Worm (Caenorhabditis elegans) whole organism, young adult: ENCODE measurements around the gene zak-1.

Source experiments
- B0261.1 ChIP-seq: sonication (generic microtip); optimal IDR thresholded peaks from 2 replicates; lab custom pipeline; 2016; ENCODE audit warnings: mild to moderate bottlenecking, missing genetic modification characterization, moderate library complexity, missing compliant biosample characterization
- B0336.3 ChIP-seq: fragments of 200-800 bp; sonication (Bioruptor generic); IDR thresholded peaks from 2 replicates; pipeline ENCODE4 v1.3.6; 2022; ENCODE audit warnings: missing genetic modification characterization, missing compliant biosample characterization
- C06A6.2 ChIP-seq: fragments of 200-800 bp; sonication (Bioruptor generic); conservative IDR thresholded peaks from 2 replicates; pipeline ENCODE4 v1.3.6; 2022; ENCODE audit warnings: missing genetic modification characterization, missing compliant biosample characterization
- C17E4.6 ChIP-seq: fragments of 200-800 bp; sonication (Bioruptor generic); IDR thresholded peaks from 2 replicates; pipeline ENCODE4 v1.3.6; 2022; ENCODE audit warnings: missing genetic modification reagents, missing genetic modification characterization, missing compliant biosample characterization
- D2030.7 ChIP-seq: fragments of 200-800 bp; sonication (Bioruptor generic); IDR thresholded peaks from 2 replicates; pipeline ENCODE4 v1.3.6; 2022; ENCODE audit warnings: missing genetic modification reagents, missing genetic modification characterization, missing compliant biosample characterization
- F23B12.7 ChIP-seq: sonication (generic microtip); optimal IDR thresholded peaks from 2 replicates; lab custom pipeline; 2017; ENCODE audit warnings: missing genetic modification characterization, mild to moderate bottlenecking, missing compliant biosample characterization, antibody characterized with exemption, moderate library complexity; ENCODE audit not compliant: insufficient read depth
- F33H1.4 ChIP-seq: fragments of 200-800 bp; sonication (Bioruptor generic); IDR thresholded peaks from 2 replicates; pipeline ENCODE4 v1.3.6; 2022; ENCODE audit warnings: missing genetic modification reagents, missing genetic modification characterization, missing compliant biosample characterization
- F37B4.10 ChIP-seq: fragments of 200-800 bp; sonication (Bioruptor generic); IDR thresholded peaks from 2 replicates; pipeline ENCODE4 v1.3.6; 2022; ENCODE audit warnings: missing genetic modification characterization, missing compliant biosample characterization
- F39B2.1 ChIP-seq: fragments of 200-800 bp; sonication (Bioruptor generic); IDR thresholded peaks from 2 replicates; pipeline ENCODE4 v1.3.6; 2022; ENCODE audit warnings: missing genetic modification reagents, missing genetic modification characterization, missing compliant biosample characterization
- K12H6.12 ChIP-seq: fragments of 200-800 bp; sonication (Bioruptor generic); optimal IDR thresholded peaks from 2 replicates; lab custom pipeline; 2018; ENCODE audit warnings: mild to moderate bottlenecking, missing genetic modification characterization, missing compliant biosample characterization
- Y53G8AR.9 ChIP-seq: fragments of 200-800 bp; sonication (Bioruptor generic); conservative IDR thresholded peaks from 2 replicates; pipeline ENCODE4 v1.3.6; 2022; ENCODE audit warnings: missing genetic modification reagents, missing genetic modification characterization, missing compliant biosample characterization
- Y56A3A.18 ChIP-seq: fragments of 200-800 bp; sonication (Bioruptor generic); IDR thresholded peaks from 2 replicates; pipeline ENCODE4 v1.3.6; 2022; ENCODE audit warnings: missing genetic modification reagents, missing genetic modification characterization, missing compliant biosample characterization
- Y67H2A.10 ChIP-seq: fragments of 200-800 bp; sonication (Bioruptor generic); conservative IDR thresholded peaks from 2 replicates; pipeline ENCODE4 v1.3.6; 2022; ENCODE audit warnings: missing genetic modification reagents, missing genetic modification characterization, missing compliant biosample characterization
- Y79H2A.3 ChIP-seq: fragments of 200-800 bp; sonication (Bioruptor generic); conservative IDR thresholded peaks from 2 replicates; pipeline ENCODE4 v1.3.6; 2022; ENCODE audit warnings: missing genetic modification reagents, missing genetic modification characterization, missing compliant biosample characterization
- aptf-2 ChIP-seq: fragments of 200-800 bp; sonication (Bioruptor generic); conservative IDR thresholded peaks from 2 replicates; pipeline ENCODE4 v1.3.6; 2022; ENCODE audit warnings: missing genetic modification reagents, missing genetic modification characterization, missing compliant biosample characterization
- athp-1 ChIP-seq: sonication (generic microtip); optimal IDR thresholded peaks from 2 replicates; lab custom pipeline; 2017; ENCODE audit warnings: mild to moderate bottlenecking, missing genetic modification characterization, missing compliant biosample characterization
- ccch-3 ChIP-seq: fragments of 200-800 bp; sonication (Bioruptor generic); optimal IDR thresholded peaks from 2 replicates; lab custom pipeline; 2018; ENCODE audit warnings: mild to moderate bottlenecking, missing genetic modification characterization, missing compliant biosample characterization
- cebp-1 ChIP-seq, 2 experiments: fragments of 200-800 bp in 1 of 2; sonication (Bioruptor generic) in 1 of 2; sonication (generic microtip) in 1 of 2; IDR thresholded peaks in 1 of 2; optimal IDR thresholded peaks in 1 of 2; 2 replicates each; pipeline versions ENCODE4 v1.3.6 to Lab custom; 2017 to 2022; ENCODE audit warnings: missing compliant biosample characterization in 2 of 2, missing genetic modification characterization in 2 of 2, mild to moderate bottlenecking in 1 of 2, missing genetic modification reagents in 1 of 2, moderate library complexity in 1 of 2
- cebp-2 ChIP-seq: fragments of 200-800 bp; sonication (Bioruptor generic); IDR thresholded peaks from 2 replicates; pipeline ENCODE4 v1.3.6; 2022; ENCODE audit warnings: missing genetic modification characterization, missing compliant biosample characterization
- chd-7 ChIP-seq: sonication (generic microtip); optimal IDR thresholded peaks from 2 replicates; lab custom pipeline; 2016; ENCODE audit warnings: mild to moderate bottlenecking, missing genetic modification characterization, moderate library complexity, missing compliant biosample characterization
- dox-1 ChIP-seq: fragments of 200-800 bp; sonication (Bioruptor generic); IDR thresholded peaks from 2 replicates; pipeline ENCODE4 v1.3.6; 2022; ENCODE audit warnings: missing genetic modification reagents, missing genetic modification characterization, missing compliant biosample characterization
- dpff-1 ChIP-seq: sonication (generic microtip); optimal IDR thresholded peaks from 2 replicates; lab custom pipeline; 2017; ENCODE audit warnings: mild to moderate bottlenecking, missing genetic modification characterization, missing compliant biosample characterization
- egl-18 ChIP-seq: fragments of 200-800 bp; sonication (Bioruptor generic); IDR thresholded peaks from 2 replicates; pipeline ENCODE4 v1.3.6; 2022; ENCODE audit warnings: missing genetic modification reagents, missing genetic modification characterization, missing compliant biosample characterization
- egl-44 ChIP-seq: fragments of 200-800 bp; sonication (Bioruptor generic); IDR thresholded peaks from 2 replicates; pipeline ENCODE4 v1.3.6; 2022; ENCODE audit warnings: missing genetic modification reagents, missing genetic modification characterization, missing compliant biosample characterization
- ets-4 ChIP-seq: fragments of 200-800 bp; sonication (Bioruptor generic); optimal IDR thresholded peaks from 2 replicates; lab custom pipeline; 2018; ENCODE audit warnings: mild to moderate bottlenecking, missing genetic modification characterization, missing compliant biosample characterization
- hmg-1.2 ChIP-seq: fragments of 200-800 bp; sonication (Bioruptor generic); IDR thresholded peaks from 2 replicates; pipeline ENCODE4 v1.3.6; 2022; ENCODE audit warnings: missing genetic modification reagents, missing genetic modification characterization, missing compliant biosample characterization
- lin-26 ChIP-seq: fragments of 200-800 bp; sonication (Bioruptor generic); IDR thresholded peaks from 2 replicates; pipeline ENCODE4 v1.3.6; 2022; ENCODE audit warnings: missing genetic modification reagents, missing genetic modification characterization, missing compliant biosample characterization
- lin-54 ChIP-seq: fragments of 200-800 bp; sonication (Bioruptor generic); optimal IDR thresholded peaks from 2 replicates; lab custom pipeline; 2018; ENCODE audit warnings: mild to moderate bottlenecking, missing genetic modification characterization, missing compliant biosample characterization
- lir-1 ChIP-seq: fragments of 200-800 bp; sonication (Bioruptor generic); conservative IDR thresholded peaks from 2 replicates; pipeline ENCODE4 v1.3.6; 2022; ENCODE audit warnings: missing genetic modification reagents, missing genetic modification characterization, missing compliant biosample characterization
- madf-10 ChIP-seq: sonication (generic microtip); optimal IDR thresholded peaks from 2 replicates; lab custom pipeline; 2016; ENCODE audit warnings: mild to moderate bottlenecking, missing genetic modification characterization, missing compliant biosample characterization
- madf-6 ChIP-seq: fragments of 200-800 bp; sonication (Bioruptor generic); IDR thresholded peaks from 2 replicates; pipeline ENCODE4 v1.3.6; 2022; ENCODE audit warnings: missing genetic modification reagents, missing genetic modification characterization, missing compliant biosample characterization
- madf-8 ChIP-seq: fragments of 200-800 bp; sonication (Bioruptor generic); conservative IDR thresholded peaks from 2 replicates; pipeline ENCODE4 v1.3.6; 2022; ENCODE audit warnings: missing genetic modification reagents, missing genetic modification characterization, missing compliant biosample characterization
- mcd-1 ChIP-seq: fragments of 200-800 bp; sonication (Bioruptor generic); IDR thresholded peaks from 2 replicates; pipeline ENCODE4 v1.3.6; 2022; ENCODE audit warnings: missing genetic modification reagents, missing genetic modification characterization, missing compliant biosample characterization
- mxl-1 ChIP-seq: sonication (generic microtip); optimal IDR thresholded peaks from 2 replicates; lab custom pipeline; 2016; ENCODE audit warnings: missing genetic modification characterization, missing compliant biosample characterization
- nfya-2 ChIP-seq: fragments of 200-800 bp; sonication (Bioruptor generic); IDR thresholded peaks from 2 replicates; pipeline ENCODE4 v1.3.6; 2022; ENCODE audit warnings: missing genetic modification reagents, missing genetic modification characterization, missing compliant biosample characterization
- nhr-120 ChIP-seq: fragments of 200-800 bp; sonication (Bioruptor generic); IDR thresholded peaks from 2 replicates; pipeline ENCODE4 v1.3.6; 2022; ENCODE audit warnings: missing genetic modification characterization, missing compliant biosample characterization
- nhr-80 ChIP-seq: sonication (generic microtip); optimal IDR thresholded peaks from 2 replicates; lab custom pipeline; 2016; ENCODE audit warnings: missing genetic modification characterization, missing compliant biosample characterization
- nhr-90 ChIP-seq: sonication (generic microtip); optimal IDR thresholded peaks from 2 replicates; lab custom pipeline; 2016; ENCODE audit warnings: missing genotype, mild to moderate bottlenecking, missing genetic modification characterization, missing compliant biosample characterization
- pha-4 ChIP-seq: fragments of 150-350 bp; sonication (generic microtip); optimal IDR thresholded peaks from 2 replicates; lab custom pipeline; 2014; ENCODE audit warnings: missing biosample characterization, missing genetic modification reagents, missing genetic modification characterization
- rcor-1 ChIP-seq: fragments of 200-800 bp; sonication (Bioruptor generic); IDR thresholded peaks from 2 replicates; pipeline ENCODE4 v1.3.6; 2022; ENCODE audit warnings: missing genetic modification reagents, missing genetic modification characterization, missing compliant biosample characterization
- rec-8 ChIP-seq, 2 experiments: sonication (generic microtip); optimal IDR thresholded peaks; 2 replicates each; lab custom pipeline; 2016; ENCODE audit warnings: mild to moderate bottlenecking in 2 of 2, missing genetic modification characterization in 2 of 2, missing genetic modification reagents in 2 of 2, missing genotype in 2 of 2, missing biosample characterization in 1 of 2, missing compliant biosample characterization in 1 of 2, moderate library complexity in 1 of 2
- rpc-1 ChIP-seq, 2 experiments: fragments of 150-350 bp in 1 of 2; sonication (generic microtip) in 1 of 2; optimal IDR thresholded peaks; 2 replicates each; lab custom pipeline; 2014 to 2018; ENCODE audit warnings: missing biosample characterization in 1 of 2, missing genetic modification characterization in 1 of 2, missing genetic modification reagents in 1 of 2, missing genotype in 1 of 2
- snpc-1.1 ChIP-seq: sonication (generic microtip); optimal IDR thresholded peaks from 2 replicates; lab custom pipeline; 2017; ENCODE audit warnings: missing genetic modification characterization, mild to moderate bottlenecking, missing compliant biosample characterization, antibody characterized with exemption, moderate library complexity, missing genotype, missing genetic modification reagents; ENCODE audit not compliant: insufficient read depth
- somi-1 ChIP-seq: fragments of 200-800 bp; sonication (Bioruptor generic); optimal IDR thresholded peaks from 2 replicates; lab custom pipeline; 2018; ENCODE audit warnings: mild to moderate bottlenecking, missing genetic modification characterization, missing compliant biosample characterization
- tbp1 ChIP-seq: fragments of 200-800 bp; sonication (Bioruptor generic); optimal IDR thresholded peaks from 2 replicates; lab custom pipeline; 2018; ENCODE audit warnings: mild to moderate bottlenecking, missing genetic modification characterization, missing compliant biosample characterization
- unc-62 ChIP-seq: fragments of 150-350 bp; optimal IDR thresholded peaks from 2 replicates; lab custom pipeline; 2014; ENCODE audit warnings: missing biosample characterization, missing genetic modification reagents, missing genetic modification characterization
- ztf-22 ChIP-seq: fragments of 200-800 bp; sonication (Bioruptor generic); optimal IDR thresholded peaks from 2 replicates; lab custom pipeline; 2018; ENCODE audit warnings: mild to moderate bottlenecking, missing genetic modification characterization, moderate library complexity, missing compliant biosample characterization
- ztf-3 ChIP-seq: fragments of 200-800 bp; sonication (Bioruptor generic); optimal IDR thresholded peaks from 2 replicates; lab custom pipeline; 2018; ENCODE audit warnings: mild to moderate bottlenecking, missing genetic modification characterization, missing compliant biosample characterization

zak-1 gene

ce11 chrIII:6895166-6895565, 38.6 kb upstream of the zak-1 start:
- TF ChIP-seq mcd-1 (peak; percentile 43; the same call in 1 of the 2 replicates), B0336.3 (GFP tag; lab: Robert Waterston, UW) (peak; percentile 75), aptf-2 (GFP tag; lab: Robert Waterston, UW) (no peak), madf-10 (tag; lab: Kevin White, UChicago) (no peak), F37B4.10 (GFP tag; lab: Robert Waterston, UW) (no peak), unc-62 (GFP tag; lab: Kevin White, UChicago) (peak; percentile 85), dpff-1 (tag; lab: Kevin White, UChicago) (no peak), rcor-1 (GFP tag; lab: Robert Waterston, UW) (no peak), C06A6.2 (GFP tag; lab: Robert Waterston, UW) (0 out of 2 replicates have a peak, but pooled peaks have one; percentile 36), nfya-2 (GFP tag; lab: Robert Waterston, UW) (no peak), madf-6 (GFP tag; lab: Robert Waterston, UW) (peak; percentile 31; the same call in 1 of the 2 replicates), somi-1 (peak; percentile 58), C17E4.6 (GFP tag; lab: Robert Waterston, UW) (no peak), nhr-120 (GFP tag; lab: Robert Waterston, UW) (no peak), rec-8 (tag; optimal IDR thresholded peaks at IDR 0.05; lab: Kevin White, UChicago) (no peak), F39B2.1 (GFP tag; lab: Robert Waterston, UW) (no peak), pha-4 (peak; percentile 20), ztf-3 (GFP tag; lab: Kevin White, UChicago) (no peak), rpc-1 (optimal IDR thresholded peaks at IDR 0.05; lab: Kevin White, UChicago) (no peak), rpc-1 (tag; optimal IDR thresholded peaks at IDR 0.05; lab: Kevin White, UChicago) (no peak), nhr-80 (tag; lab: Kevin White, UChicago) (peak; percentile 94), tbp1 (GFP tag; lab: Kevin White, UChicago) (peak; percentile 54), Y53G8AR.9 (GFP tag; lab: Robert Waterston, UW) (no peak), nhr-90 (tag; lab: Kevin White, UChicago) (no peak), Y56A3A.18 (GFP tag; lab: Robert Waterston, UW) (peak; percentile 72; the same call in 1 of the 2 replicates), snpc-1.1 (tag; lab: Kevin White, UChicago) (no peak), mxl-1 (tag; lab: Kevin White, UChicago) (no peak), hmg-1.2 (peak; percentile 73), ets-4 (peak; percentile 49), chd-7 (tag; lab: Kevin White, UChicago) (peak; percentile 52), K12H6.12 (tag; lab: Kevin White, UChicago) (no peak), egl-44 (GFP tag; lab: Robert Waterston, UW) (no peak), B0261.1 (tag; lab: Kevin White, UChicago) (no peak), lin-54 (peak; percentile 47), cebp-2 (no peak), F23B12.7 (no peak), Y67H2A.10 (no peak), Y79H2A.3 (GFP tag; lab: Robert Waterston, UW) (no peak), ztf-22 (GFP tag; lab: Kevin White, UChicago) (peak; percentile 2), lir-1 (peak; percentile 25; the same call in 1 of the 2 replicates), dox-1 (GFP tag; lab: Robert Waterston, UW) (peak; percentile 47; the same call in 1 of the 2 replicates), madf-8 (no peak), lin-26 (GFP tag; lab: Robert Waterston, UW) (peak; percentile 41; the same call in 1 of the 2 replicates), athp-1 (tag; lab: Kevin White, UChicago) (no peak), D2030.7 (no peak), cebp-1 (GFP tag; IDR thresholded peaks at IDR 0.05; lab: Robert Waterston, UW) (no peak), cebp-1 (tag; optimal IDR thresholded peaks at IDR 0.05; lab: Kevin White, UChicago) (peak; percentile 74), ccch-3 (GFP tag; lab: Kevin White, UChicago) (no peak), F33H1.4 (GFP tag; lab: Robert Waterston, UW) (no peak), egl-18 (no peak)
